Worm (Caenorhabditis elegans) whole organism, mixed stage, embryonic: ENCODE measurements around the gene fbxb-10.

Experiments
- bed-3 ChIP-seq: fragments of 200-800 bp; sonication (Bioruptor generic); optimal IDR thresholded peaks from 3 replicates; lab custom pipeline; 2018; ENCODE audit warnings: mild to moderate bottlenecking, missing genetic modification characterization, moderate library complexity, missing compliant biosample characterization
- blmp-1 ChIP-seq: fragments of 150-350 bp; optimal IDR thresholded peaks from 2 replicates; lab custom pipeline; 2014; ENCODE audit warnings: missing biosample characterization, missing genetic modification characterization
- ces-1 ChIP-seq: fragments of 150-350 bp; optimal IDR thresholded peaks from 2 replicates; lab custom pipeline; 2014; ENCODE audit warnings: missing biosample characterization, missing genetic modification reagents, missing genetic modification characterization
- elt-3 ChIP-seq: fragments of 150-350 bp; optimal IDR thresholded peaks from 2 replicates; lab custom pipeline; 2014; ENCODE audit warnings: missing biosample characterization, missing genetic modification characterization
- lsy-2 ChIP-seq: fragments of 150-350 bp; optimal IDR thresholded peaks from 2 replicates; lab custom pipeline; 2014; ENCODE audit warnings: missing biosample characterization, missing genetic modification characterization
- mab-5 ChIP-seq: fragments of 150-350 bp; optimal IDR thresholded peaks from 2 replicates; lab custom pipeline; 2014; ENCODE audit warnings: missing biosample characterization, missing genetic modification characterization
- nhr-12 ChIP-seq: fragments of 150-350 bp; optimal IDR thresholded peaks from 2 replicates; lab custom pipeline; 2014; ENCODE audit warnings: missing biosample characterization, missing genetic modification characterization
- nhr-28 ChIP-seq: fragments of 150-350 bp; optimal IDR thresholded peaks from 2 replicates; lab custom pipeline; 2014; ENCODE audit warnings: missing biosample characterization, missing genetic modification characterization
- nhr-76 ChIP-seq: sonication (generic microtip); optimal IDR thresholded peaks from 2 replicates; lab custom pipeline; 2017; ENCODE audit warnings: missing biosample characterization, missing genetic modification characterization
- pha-4 ChIP-seq: fragments of 150-350 bp; optimal IDR thresholded peaks from 2 replicates; lab custom pipeline; 2018; ENCODE audit warnings: missing biosample characterization, missing genetic modification reagents, missing genetic modification characterization
- sptf-1 ChIP-seq: sonication (generic microtip); optimal IDR thresholded peaks from 2 replicates; lab custom pipeline; 2017; ENCODE audit warnings: mild to moderate bottlenecking, missing genetic modification characterization, moderate library complexity, missing compliant biosample characterization
- unc-39 ChIP-seq: fragments of 150-350 bp; optimal IDR thresholded peaks from 2 replicates; lab custom pipeline; 2014; ENCODE audit warnings: missing biosample characterization, missing genetic modification characterization
- ztf-11 ChIP-seq: fragments of 150-350 bp; optimal IDR thresholded peaks from 2 replicates; lab custom pipeline; 2014; ENCODE audit warnings: missing biosample characterization, missing genetic modification characterization

- TF ChIP-seq lsy-2 (no peak), ztf-11 (tag; lab: Kevin White, UChicago) (no peak), unc-39 (tag; lab: Kevin White, UChicago) (no peak), blmp-1 (tag; lab: Kevin White, UChicago) (no peak), mab-5 (tag; lab: Kevin White, UChicago) (no peak), elt-3 (no peak), nhr-28 (no peak), sptf-1 (no peak), pha-4 (tag; lab: Kevin White, UChicago) (no peak), nhr-76 (tag; lab: Kevin White, UChicago) (no peak), ces-1 (GFP tag; lab: Kevin White, UChicago) (no peak), bed-3 (GFP tag; lab: Kevin White, UChicago) (no peak), nhr-12 (tag; lab: Kevin White, UChicago) (no peak)
These were observed 46.4 kb downstream of the fbxb-10 start, which contains the start of gene math-3 for ce11 chrII:1771785-1772184.
